Fruit fly (Drosophila melanogaster) ovary, adult (tissue): ENCODE data around the gene CG5645.
A peak's percentile ranks its signal among the peaks of the same experiment; 100 is the strongest.

Experiments used
- CG17801 ChIP-seq: fragments of 200-800 bp; optimal IDR thresholded peaks from 2 replicates; lab custom pipeline; 2019; ENCODE audit warnings: missing biosample characterization, mild to moderate bottlenecking, missing genetic modification characterization, moderate library complexity; ENCODE audit not compliant: partially characterized antibody

CG5645 gene

DNA sequence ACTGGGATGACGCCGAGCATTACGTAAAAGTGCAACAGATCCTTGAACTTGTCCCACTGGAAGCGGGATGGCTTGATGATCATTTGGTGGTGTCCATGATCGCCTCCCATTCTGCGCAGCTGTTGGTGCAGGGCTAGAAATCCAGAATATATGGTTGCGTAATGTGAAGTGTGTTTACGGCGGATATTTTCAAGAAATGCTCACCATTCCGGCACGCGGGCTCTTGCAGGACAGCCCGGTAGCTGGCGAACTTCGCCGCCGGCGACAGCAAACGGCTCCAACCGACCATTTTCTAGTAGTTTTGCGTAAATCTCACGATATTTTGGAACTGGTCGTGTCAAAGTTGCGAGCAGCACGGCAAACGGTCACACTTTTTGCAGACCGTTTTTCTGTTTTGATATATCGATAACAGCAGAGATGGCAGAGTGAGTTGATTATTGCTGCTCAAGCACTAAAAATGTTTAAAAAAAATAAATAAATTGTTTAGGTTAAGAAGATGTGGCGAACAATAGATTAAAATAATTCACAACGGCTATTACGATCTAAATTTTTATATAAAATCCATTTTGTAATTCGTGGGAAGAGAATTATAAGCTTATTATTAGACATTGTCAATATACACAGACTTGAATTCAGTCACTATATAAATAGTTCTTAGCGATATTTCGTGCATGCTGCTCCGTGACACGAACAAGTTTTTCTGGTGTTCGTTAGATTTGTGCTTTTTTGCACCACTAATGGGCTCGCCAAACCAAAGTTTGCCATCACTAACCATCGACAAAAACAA, 1.8 kb upstream of the CG5645 start, which contains the start of the genes ND-SGDH and RhoGAP68F:
TSS of gene ND-SGDH (minus strand) at position 472 of the 787 bp plus-strand sequence.
TSS of gene RhoGAP68F (plus strand) at position 756 of the 787 bp plus-strand sequence.
- peak; percentile 62 for TF ChIP-seq CG17801 (GFP tag; lab: Kevin White, UChicago)

DNA sequence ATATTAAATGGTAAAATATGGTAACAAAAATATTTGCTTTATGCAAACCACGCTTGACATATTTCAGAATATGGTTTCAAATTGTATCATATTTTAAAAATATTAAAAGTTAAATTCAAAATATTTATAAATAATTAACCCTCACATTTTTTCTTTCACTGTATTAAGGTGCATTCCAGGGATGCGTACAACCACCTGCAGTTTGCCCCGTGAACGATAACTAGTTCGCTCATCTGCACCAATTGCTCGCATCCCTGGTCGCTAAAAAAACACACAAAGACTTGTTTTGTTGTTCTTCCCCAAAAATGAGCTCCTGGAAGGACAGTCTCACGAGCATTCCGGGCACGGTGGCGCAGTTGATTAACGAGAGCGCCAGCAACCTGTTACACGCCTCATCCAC, 4.6 kb downstream of the CG5645 start, which contains the start of gene DEF8:
TSS of gene DEF8 (plus strand) at position 229 of the 400 bp plus-strand sequence.
- peak; percentile 86 for TF ChIP-seq CG17801 (GFP tag; lab: Kevin White, UChicago)

DNA sequence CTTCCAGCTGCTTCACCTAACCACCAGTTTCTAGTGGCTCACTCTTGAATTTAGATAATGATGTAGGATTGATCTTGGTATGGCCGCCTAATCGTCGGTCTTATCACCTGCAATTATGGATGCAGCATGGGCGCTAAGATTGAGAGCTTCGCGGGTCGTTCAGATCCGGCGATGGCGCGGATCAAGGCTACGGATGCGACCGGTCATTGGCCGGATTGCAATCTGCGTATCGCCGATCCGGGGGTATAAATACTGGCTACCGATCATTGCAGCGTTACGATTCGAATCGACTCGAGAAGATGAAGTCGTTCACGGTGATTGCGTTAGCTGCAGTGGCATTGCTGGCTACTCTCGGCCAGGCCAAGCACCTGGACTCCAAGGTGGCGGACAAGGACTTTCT, 7.4 kb downstream of the CG5645 start, which contains the start of gene Lsp2:
TSS of gene Lsp2 (plus strand) at position 283 of the 400 bp plus-strand sequence.
- no peak for TF ChIP-seq CG17801 (GFP tag; lab: Kevin White, UChicago)

DNA sequence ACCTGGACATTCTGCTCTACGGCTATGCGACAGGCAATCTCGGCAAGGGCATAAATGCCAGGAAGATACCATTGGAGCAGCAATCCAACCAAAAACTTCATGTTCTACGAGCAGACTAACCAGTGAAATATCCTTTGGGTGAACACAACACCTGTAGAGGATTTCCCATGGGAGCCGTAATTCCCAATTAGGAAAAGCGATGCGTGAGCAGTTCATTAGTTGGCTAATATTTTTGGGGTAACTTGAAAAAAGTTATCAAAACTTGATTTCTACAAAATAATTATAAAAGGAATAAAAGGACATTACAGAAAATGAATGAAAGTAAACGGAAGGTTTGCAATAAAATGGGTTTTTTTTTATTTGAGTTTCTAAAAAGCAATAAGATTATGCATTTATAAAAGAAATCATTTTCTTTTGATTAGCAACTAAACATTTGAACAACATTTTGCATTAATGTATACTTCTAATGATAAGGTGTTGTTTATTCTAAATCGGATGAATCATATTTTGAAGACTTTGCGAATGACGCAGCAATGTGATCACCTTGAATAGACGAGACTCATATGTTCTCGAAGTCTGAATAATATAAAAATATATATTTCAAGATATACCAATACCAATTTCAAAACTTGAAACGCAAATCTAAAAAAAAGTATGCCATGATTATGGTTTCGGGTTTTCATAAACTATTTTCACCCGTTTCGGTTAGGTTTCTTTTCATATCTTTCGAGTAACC, 9.0 kb downstream of the CG5645 start, which contains the start of the genes Ir68b and CG34241:
TSS of gene Ir68b (minus strand) at position 101 of the 736 bp plus-strand sequence.
TSS of gene CG34241 (plus strand) at position 686 of the 736 bp plus-strand sequence.
- no peak for TF ChIP-seq CG17801 (GFP tag; lab: Kevin White, UChicago)

DNA sequence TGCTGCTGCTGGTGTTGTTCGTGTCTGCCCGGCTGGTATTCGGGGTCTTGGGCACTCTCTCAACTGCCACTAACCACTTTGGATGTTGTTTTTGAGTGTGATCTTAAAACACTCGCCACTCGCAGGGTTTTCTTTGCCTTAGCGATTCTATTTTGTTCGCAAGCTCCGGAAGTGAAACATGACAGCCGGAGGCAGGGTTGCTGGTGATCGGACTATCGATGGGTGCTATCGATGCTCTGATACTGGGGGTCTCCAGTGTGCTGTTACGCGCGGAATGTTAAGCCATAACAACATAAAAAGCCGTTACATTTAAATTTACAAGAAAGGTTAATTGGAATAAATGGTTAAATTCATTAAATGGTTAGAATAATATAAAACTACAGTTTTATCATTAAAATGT, 11.5 kb downstream of the CG5645 start, which contains the start of gene yps:
TSS of gene yps (minus strand) at position 176 of the 400 bp plus-strand sequence.
- peak; percentile 96 for TF ChIP-seq CG17801 (GFP tag; lab: Kevin White, UChicago)

DNA sequence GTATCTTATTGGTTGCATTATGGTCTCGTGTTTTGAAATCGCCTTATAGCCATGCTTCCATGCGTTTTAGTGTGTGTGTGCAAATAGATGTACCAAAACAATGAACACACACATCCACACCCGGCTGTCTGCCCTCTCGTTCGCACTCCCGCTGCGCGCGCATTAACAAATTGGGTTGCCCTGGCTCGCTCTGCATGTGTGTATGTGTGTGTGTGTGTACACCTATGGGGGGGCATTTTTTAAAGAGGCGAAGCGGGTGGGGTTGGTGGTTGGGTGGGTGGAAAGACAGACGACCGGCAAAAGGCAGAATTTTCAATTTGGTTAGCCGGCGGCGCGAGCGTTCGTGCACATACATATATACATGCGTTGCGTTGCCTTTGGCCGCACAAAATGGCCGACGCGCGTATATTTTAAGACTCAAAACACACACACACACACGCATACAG, 12.3 kb downstream of the CG5645 start:
- no peak for TF ChIP-seq CG17801 (GFP tag; lab: Kevin White, UChicago)

DNA sequence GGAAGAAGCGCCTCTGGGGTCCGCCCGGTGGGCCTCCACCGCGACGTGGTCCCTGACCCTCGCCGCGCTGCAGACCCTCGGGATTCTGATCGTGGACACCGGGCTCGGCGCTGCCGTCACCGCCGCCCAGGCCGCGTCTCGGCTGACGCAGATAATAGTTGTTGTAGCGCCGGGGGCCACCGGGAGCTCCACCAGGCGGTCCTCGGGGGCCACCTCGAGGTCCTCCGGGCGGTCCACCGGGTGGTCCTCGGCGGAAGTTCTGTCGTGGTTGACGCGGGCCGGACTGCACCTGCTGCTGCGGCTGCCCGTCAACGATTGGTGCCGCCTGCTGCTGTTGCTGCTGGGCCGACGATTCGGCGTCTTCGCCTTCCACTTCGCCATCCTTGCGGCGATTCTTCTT, 13.6 kb downstream of the CG5645 start:
- no peak for TF ChIP-seq CG17801 (GFP tag; lab: Kevin White, UChicago)

DNA sequence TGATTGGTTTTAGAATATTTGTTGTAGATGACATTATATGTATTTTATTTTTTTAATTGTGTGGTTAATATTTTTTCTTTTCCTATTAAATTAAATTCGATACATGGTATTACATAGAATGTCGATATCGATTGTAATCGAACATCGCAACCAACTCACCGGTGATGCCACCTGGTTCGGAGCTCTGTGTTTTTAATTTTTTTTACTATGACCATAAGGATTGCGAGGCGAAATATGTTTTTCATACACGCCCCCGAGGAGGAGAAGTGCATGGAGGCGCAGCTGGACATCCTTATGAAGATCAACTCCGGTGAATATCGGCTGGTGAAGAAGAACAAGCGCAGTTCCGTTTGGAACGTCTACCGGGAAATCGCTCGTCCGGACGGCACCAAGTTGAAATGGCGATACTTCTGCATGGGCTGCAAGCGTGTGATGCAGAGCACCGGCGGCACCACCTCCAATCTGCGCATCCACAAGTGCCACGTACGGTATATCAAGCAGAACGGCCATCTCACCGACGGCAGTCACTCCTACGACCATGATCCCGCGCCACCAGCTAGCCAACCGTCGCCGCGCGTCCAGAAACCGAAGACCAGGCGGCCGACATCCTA, 16.5 kb downstream of the CG5645 start, which contains the start of gene CG11560:
TSS of gene CG11560 (plus strand) at position 145 of the 611 bp plus-strand sequence.
- peak; percentile 35 for TF ChIP-seq CG17801 (GFP tag; lab: Kevin White, UChicago)

DNA sequence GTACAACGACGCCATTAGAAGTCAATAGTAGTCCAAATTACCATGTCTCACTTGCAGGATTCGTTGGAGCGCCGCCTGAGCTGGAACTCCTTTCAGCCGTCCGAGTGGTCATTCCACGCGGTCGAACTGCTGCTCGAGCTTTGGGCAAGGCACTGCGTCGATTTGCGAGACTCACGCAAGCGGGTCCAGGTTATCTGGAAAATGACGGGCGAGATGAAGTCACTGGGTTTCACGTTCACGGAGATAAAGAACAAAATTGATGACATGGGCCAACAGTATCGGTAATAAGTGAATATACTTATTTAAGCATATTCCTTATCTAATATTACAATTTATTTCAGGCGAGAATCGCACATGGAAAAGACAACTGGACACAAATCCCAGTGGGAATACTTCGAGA, 17.9 kb downstream of the CG5645 start:
- TF ChIP-seq CG17801 (GFP tag; lab: Kevin White, UChicago) = no peak

DNA sequence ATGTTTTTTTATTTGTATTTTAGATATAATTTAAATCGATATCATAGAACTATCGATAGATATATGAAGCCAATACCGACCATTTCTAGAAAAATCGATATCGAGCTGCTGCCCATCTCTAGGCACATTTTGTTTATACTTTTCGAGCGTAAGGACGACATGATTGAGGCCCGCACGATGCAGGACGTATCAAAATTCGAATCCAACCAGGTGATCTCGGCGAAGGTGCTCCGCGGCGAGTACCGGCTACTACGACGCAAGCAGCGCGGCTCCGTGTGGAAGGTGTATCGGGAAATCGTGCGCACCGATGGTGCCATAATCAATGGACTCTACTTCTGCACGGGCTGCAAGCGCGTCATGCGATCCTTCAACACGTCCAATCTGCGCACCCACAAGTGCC, 18.4 kb downstream of the CG5645 start, which contains the start of gene ssp:
TSS of gene ssp (plus strand) at position 102 of the 400 bp plus-strand sequence.
- TF ChIP-seq CG17801 (GFP tag; lab: Kevin White, UChicago) = peak; percentile 66

DNA sequence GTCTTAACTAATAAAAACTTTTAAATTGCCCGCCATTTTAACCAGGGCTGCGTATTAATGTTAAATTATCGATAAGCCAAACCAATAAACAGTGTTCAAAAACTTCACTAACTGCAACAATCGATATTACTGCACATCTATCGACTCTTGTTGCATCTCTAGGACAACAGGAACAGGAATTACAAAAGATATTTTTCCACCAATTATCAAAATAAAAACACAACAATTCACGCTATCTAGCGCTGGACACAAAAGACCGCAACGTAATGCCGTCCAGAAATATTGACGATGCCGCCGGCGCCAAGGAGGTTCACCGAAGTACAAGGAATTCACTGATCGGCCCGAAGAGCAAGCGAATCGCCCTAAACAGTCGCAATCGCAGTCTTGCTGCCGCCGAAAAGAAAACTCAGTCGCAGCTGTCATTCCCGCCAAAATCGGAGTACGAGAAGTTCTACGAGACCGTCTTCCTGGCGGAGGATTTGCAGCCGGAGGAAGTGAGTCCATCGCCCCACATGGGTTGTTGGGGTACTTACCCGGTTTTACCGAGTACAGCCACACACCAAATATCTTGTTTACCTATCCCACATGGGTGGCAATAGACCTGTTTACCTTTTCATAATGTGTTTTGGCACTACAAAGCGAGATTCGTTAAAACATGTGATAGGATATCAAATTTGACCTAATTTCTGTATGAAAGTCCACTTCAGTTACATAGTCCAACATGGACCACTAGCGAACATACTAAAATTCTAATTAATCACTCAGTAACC, 20.4 kb downstream of the CG5645 start, which contains the start of gene vers:
TSS of gene vers (plus strand) at position 136 of the 770 bp plus-strand sequence.
- peak; percentile 16 for TF ChIP-seq CG17801 (GFP tag; lab: Kevin White, UChicago)

DNA sequence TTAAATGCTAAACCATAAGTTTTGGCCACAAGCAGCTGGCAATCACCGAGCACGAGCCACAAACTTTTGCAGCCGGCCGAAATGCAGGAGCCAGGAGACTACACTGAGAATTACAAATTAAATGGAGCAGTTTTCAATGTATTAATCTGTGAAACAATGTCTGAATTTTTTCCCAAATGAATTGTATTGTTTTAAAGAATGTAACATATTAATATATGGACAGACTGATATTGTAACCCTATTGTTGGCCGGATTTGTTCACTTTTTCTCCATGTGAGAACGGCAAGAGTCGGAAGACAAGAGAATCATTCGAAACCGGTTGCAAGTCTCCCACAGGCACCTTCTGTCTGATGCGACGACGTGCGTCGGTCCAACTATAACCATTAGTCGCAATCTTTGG, 21.4 kb downstream of the CG5645 start:
- no peak for TF ChIP-seq CG17801 (GFP tag; lab: Kevin White, UChicago)

DNA sequence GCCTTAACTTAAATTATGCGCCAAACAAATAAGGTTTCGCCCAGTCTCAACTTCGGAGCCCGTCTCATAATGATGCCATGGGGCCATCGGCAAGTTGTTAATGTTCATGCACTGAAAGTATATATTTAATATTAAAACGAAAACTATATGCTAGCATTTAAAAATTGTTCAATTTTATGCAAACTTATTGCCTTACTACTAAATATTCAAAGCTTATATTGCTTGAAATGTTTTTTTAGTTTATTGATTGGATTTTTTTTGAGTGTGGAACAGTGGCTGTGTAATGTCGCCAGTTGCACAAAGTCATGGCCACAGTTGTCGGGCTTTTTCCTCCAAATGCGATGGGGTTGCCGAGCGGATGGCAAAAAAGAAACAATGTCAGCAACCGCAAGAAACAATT, 22.3 kb downstream of the CG5645 start:
- TF ChIP-seq CG17801 (GFP tag; lab: Kevin White, UChicago) = no peak

DNA sequence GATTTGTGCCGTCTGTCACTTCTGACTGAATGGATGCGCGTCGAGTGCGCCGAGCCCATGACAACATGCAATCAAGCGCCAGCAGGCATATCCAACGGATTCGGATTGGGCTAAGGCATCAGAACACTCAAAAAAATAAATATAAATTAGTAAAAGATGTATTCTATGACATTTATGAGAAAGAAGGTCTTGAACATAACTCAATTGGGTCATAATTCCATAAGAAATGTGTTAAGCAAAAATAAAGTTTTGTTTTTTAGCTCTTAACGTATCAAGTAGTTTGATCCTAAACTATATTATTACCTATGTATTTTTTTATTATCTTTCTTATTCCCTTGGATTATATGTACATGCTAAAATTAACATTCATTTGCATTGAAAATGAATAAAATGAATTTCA, 22.9 kb downstream of the CG5645 start:
- TF ChIP-seq CG17801 (GFP tag; lab: Kevin White, UChicago) = no peak
